Fruit fly (Drosophila melanogaster) S2 (cell line): ENCODE data around the gene Ugt37A2.

ENCODE experiments used
- CG8478 ChIP-seq: fragments of >200 bp; optimal IDR thresholded peaks from 2 replicates; lab custom pipeline; 2018
- CTCF ChIP-seq, 2 experiments: fragments of >200 bp; optimal IDR thresholded peaks; 2 replicates each; lab custom pipeline; 2018

DNA sequence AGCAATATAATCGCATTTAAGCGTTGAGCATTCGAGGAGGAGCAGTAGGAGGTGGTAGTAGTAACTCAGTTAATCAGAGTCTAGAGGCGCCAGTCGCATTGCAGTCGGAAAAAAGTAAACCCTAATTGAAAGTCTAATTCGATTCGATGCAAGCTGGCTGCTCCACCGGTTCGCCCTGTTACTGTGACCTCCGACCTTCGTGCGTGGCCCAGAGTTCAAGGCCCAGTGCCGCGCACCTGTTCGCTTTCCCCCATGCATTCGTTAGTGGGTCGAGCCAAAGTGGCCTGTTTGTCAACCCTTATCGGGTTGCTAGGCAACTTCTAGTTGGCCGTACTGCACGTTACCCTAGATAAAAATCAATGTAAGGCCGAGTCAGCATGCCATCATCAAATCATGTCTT, 39.0 kb upstream of the Ugt37A2 start:
- TF ChIP-seq CG8478 (lab: Kevin White, UChicago), result no peak
- no peak for TF ChIP-seq CTCF (optimal IDR thresholded peaks at IDR 0.05; lab: Kevin White, UChicago)
